Worm (Caenorhabditis elegans): Measurements from ENCODE around the gene srd-48.

ce11 chrX:12348329-12348728 lies 12.4 kb downstream of the srd-48 start, which contains the start of gene F42F12.14:
- TF ChIP-seq ama-1 (optimal IDR thresholded peaks at IDR 0.05) (no peak), Y116A8C.19 (tag; optimal IDR thresholded peaks at IDR 0.05; ENCODE audit: borderline replicate concordance) (no peak), zag-1 (tag; optimal IDR thresholded peaks at IDR 0.05) (no peak), mep-1 (tag; optimal IDR thresholded peaks at IDR 0.05) (no peak), nhr-76 (tag; optimal IDR thresholded peaks at IDR 0.05) (no peak), unc-62 (GFP tag; optimal IDR thresholded peaks at IDR 0.05) (no peak), fkh-10 (GFP tag; optimal IDR thresholded peaks at IDR 0.05) (no peak), dpl-1 (GFP tag; optimal IDR thresholded peaks at IDR 0.05) (no peak), lin-13 (GFP tag; optimal IDR thresholded peaks at IDR 0.05) (no peak), lin-14 (GFP tag; optimal IDR thresholded peaks at IDR 0.05) (no peak), elt-3 (tag; optimal IDR thresholded peaks at IDR 0.05) (no peak)
